Worm (Caenorhabditis elegans) whole organism, midembryonic: ENCODE measurements around the gene oac-49.

Experiments used
- tab-1 ChIP-seq: fragments of 200-800 bp; sonication (Bioruptor generic); IDR thresholded peaks from 2 replicates; pipeline ENCODE4 v1.3.6; 2022; ENCODE audit warnings: missing genetic modification characterization, missing compliant biosample characterization
- ztf-29 ChIP-seq: fragments of 200-800 bp; sonication (Bioruptor generic); IDR thresholded peaks from 2 replicates; pipeline ENCODE4 v1.3.6; 2022; ENCODE audit warnings: missing genetic modification reagents, missing genetic modification characterization, missing compliant biosample characterization

- no peak for TF ChIP-seq tab-1 (GFP tag; lab: Robert Waterston, UW)
- no peak for TF ChIP-seq ztf-29
Observed at ce11 chrV:19251844-19252243, 34.1 kb downstream of the oac-49 start, which contains the start of gene F21D9.11.
